Worm (Caenorhabditis elegans) whole organism, L4 larva: ENCODE measurements around the gene vha-18.

Experiments used
- D1046.2 ChIP-seq: fragments of 200-800 bp; sonication (Bioruptor generic); IDR thresholded peaks from 2 replicates; pipeline ENCODE4 v1.3.6; 2022; ENCODE audit warnings: missing genetic modification characterization, missing compliant biosample characterization
- F26F4.8 ChIP-seq: fragments of 200-800 bp; sonication (Bioruptor generic); conservative IDR thresholded peaks from 2 replicates; pipeline ENCODE4 v1.3.6; 2022; ENCODE audit warnings: missing genetic modification characterization, missing compliant biosample characterization
- T20F7.1 ChIP-seq: fragments of 200-800 bp; sonication (Bioruptor generic); optimal IDR thresholded peaks from 2 replicates; lab custom pipeline; 2018; ENCODE audit warnings: mild to moderate bottlenecking, missing genetic modification characterization, missing compliant biosample characterization
- Y48G9A.11 ChIP-seq: fragments of 200-800 bp; sonication (Bioruptor generic); IDR thresholded peaks from 2 replicates; pipeline ENCODE4 v1.3.6; 2022; ENCODE audit warnings: missing genetic modification reagents, missing genetic modification characterization, missing compliant biosample characterization
- aly-2 ChIP-seq: sonication (generic microtip); optimal IDR thresholded peaks from 2 replicates; lab custom pipeline; 2018; ENCODE audit warnings: missing biosample characterization, missing genetic modification characterization
- ama-1 ChIP-seq: fragments of 150-350 bp; optimal IDR thresholded peaks from 2 replicates; lab custom pipeline; 2014; ENCODE audit warnings: inconsistent platforms, mixed read lengths
- arid-1 ChIP-seq: fragments of 200-800 bp; sonication (Bioruptor generic); conservative IDR thresholded peaks from 2 replicates; pipeline ENCODE4 v1.3.6; 2022; ENCODE audit warnings: missing genetic modification reagents, missing genetic modification characterization, missing compliant biosample characterization
- ceh-28 ChIP-seq: fragments of 150-350 bp; optimal IDR thresholded peaks from 2 replicates; lab custom pipeline; 2014; ENCODE audit warnings: missing biosample characterization, missing genetic modification reagents, missing genetic modification characterization
- ceh-32 ChIP-seq: sonication (generic microtip); optimal IDR thresholded peaks from 2 replicates; lab custom pipeline; 2016; ENCODE audit warnings: mild to moderate bottlenecking, missing genetic modification characterization, missing compliant biosample characterization; ENCODE audit not compliant: poor library complexity
- ceh-82 ChIP-seq: sonication (generic microtip); optimal IDR thresholded peaks from 2 replicates; lab custom pipeline; 2017; ENCODE audit warnings: missing biosample characterization, missing genetic modification characterization
- cey-2 ChIP-seq: sonication (generic microtip); optimal IDR thresholded peaks from 3 replicates; lab custom pipeline; 2017; ENCODE audit warnings: missing genetic modification characterization, mild to moderate bottlenecking, missing compliant biosample characterization, antibody characterized with exemption, borderline replicate concordance; ENCODE audit not compliant: insufficient read depth
- daf-12 ChIP-seq: fragments of 150-350 bp; optimal IDR thresholded peaks from 2 replicates; lab custom pipeline; 2014; ENCODE audit warnings: missing biosample characterization, missing genetic modification reagents, missing genetic modification characterization
- daf-16 ChIP-seq, 3 experiments: sonication (generic microtip); optimal IDR thresholded peaks; 2 replicates each; lab custom pipeline; 2016 to 2017; ENCODE audit warnings: missing genetic modification characterization in 3 of 3, missing genetic modification reagents in 3 of 3, mild to moderate bottlenecking in 2 of 3, missing compliant biosample characterization in 2 of 3, missing biosample characterization in 1 of 3, moderate library complexity in 1 of 3
- daf-8 ChIP-seq: fragments of 200-800 bp; sonication (Bioruptor generic); IDR thresholded peaks from 2 replicates; pipeline ENCODE4 v1.3.6; 2022; ENCODE audit warnings: missing genetic modification characterization, missing compliant biosample characterization
- dpl-1 ChIP-seq: fragments of 150-350 bp; optimal IDR thresholded peaks from 2 replicates; lab custom pipeline; 2014; ENCODE audit warnings: missing biosample characterization, missing genetic modification reagents, missing genetic modification characterization
- dve-1 ChIP-seq: sonication (generic microtip); optimal IDR thresholded peaks from 2 replicates; lab custom pipeline; 2017; ENCODE audit warnings: antibody characterized with exemption, mild to moderate bottlenecking, missing genetic modification characterization, missing compliant biosample characterization; ENCODE audit not compliant: insufficient read depth
- egl-27 ChIP-seq: sonication (generic microtip); optimal IDR thresholded peaks from 3 replicates; lab custom pipeline; 2017; ENCODE audit warnings: missing biosample characterization, missing genetic modification reagents, missing genetic modification characterization
- fkh-10 ChIP-seq: fragments of 150-350 bp; optimal IDR thresholded peaks from 2 replicates; lab custom pipeline; 2014; ENCODE audit warnings: missing biosample characterization, missing genetic modification reagents, missing genetic modification characterization
- hlh-30 ChIP-seq: sonication (generic microtip); optimal IDR thresholded peaks from 2 replicates; lab custom pipeline; 2017; ENCODE audit warnings: antibody characterized with exemption, mild to moderate bottlenecking, missing genetic modification characterization, missing compliant biosample characterization; ENCODE audit not compliant: insufficient read depth
- hmg-1.1 ChIP-seq: fragments of 200-800 bp; sonication (Bioruptor generic); IDR thresholded peaks from 2 replicates; pipeline ENCODE4 v1.3.6; 2022; ENCODE audit warnings: missing genetic modification reagents, missing genetic modification characterization, missing compliant biosample characterization
- lim-7 ChIP-seq: fragments of 200-800 bp; sonication (Bioruptor generic); IDR thresholded peaks from 2 replicates; pipeline ENCODE4 v1.3.6; 2022; ENCODE audit warnings: missing genetic modification characterization, missing compliant biosample characterization
- lin-1 ChIP-seq: fragments of 200-800 bp; sonication (Bioruptor generic); IDR thresholded peaks from 2 replicates; pipeline ENCODE4 v1.3.6; 2022; ENCODE audit warnings: missing genetic modification reagents, missing genetic modification characterization, missing compliant biosample characterization
- lin-13 ChIP-seq: fragments of 150-350 bp; optimal IDR thresholded peaks from 2 replicates; lab custom pipeline; 2014; ENCODE audit warnings: missing biosample characterization, missing genetic modification reagents, missing genetic modification characterization
- lin-15B ChIP-seq: fragments of 150-350 bp; sonication (generic microtip); optimal IDR thresholded peaks from 3 replicates; lab custom pipeline; 2014; ENCODE audit warnings: missing biosample characterization, missing genetic modification characterization
- lin-29 ChIP-seq: fragments of 200-800 bp; sonication (Bioruptor generic); IDR thresholded peaks from 2 replicates; pipeline ENCODE4 v1.3.6; 2022; ENCODE audit warnings: missing genetic modification reagents, missing genetic modification characterization, missing compliant biosample characterization
- lin-38 ChIP-seq: fragments of 200-800 bp; sonication (Bioruptor generic); IDR thresholded peaks from 2 replicates; pipeline ENCODE4 v1.3.6; 2022; ENCODE audit warnings: missing genetic modification reagents, missing genetic modification characterization, missing compliant biosample characterization
- lsy-2 ChIP-seq, 2 experiments: fragments of 150-350 bp in 1 of 2; sonication (generic microtip) in 1 of 2; optimal IDR thresholded peaks; 2 replicates each; lab custom pipeline; 2014 to 2017; ENCODE audit warnings: missing biosample characterization in 2 of 2, missing genetic modification characterization in 2 of 2
- mdt-29 ChIP-seq: fragments of 200-800 bp; sonication (Bioruptor generic); IDR thresholded peaks from 2 replicates; pipeline ENCODE4 v1.3.6; 2022; ENCODE audit warnings: missing genetic modification reagents, missing genetic modification characterization, missing compliant biosample characterization
- mep-1 ChIP-seq: fragments of 150-350 bp; sonication (generic microtip); optimal IDR thresholded peaks from 3 replicates; lab custom pipeline; 2014; ENCODE audit warnings: missing biosample characterization, missing genetic modification characterization
- mes-2 ChIP-seq: sonication (generic microtip); optimal IDR thresholded peaks from 2 replicates; lab custom pipeline; 2016; ENCODE audit warnings: missing genotype, mild to moderate bottlenecking, missing genetic modification characterization, missing compliant biosample characterization; ENCODE audit not compliant: poor library complexity, severe bottlenecking
- mxl-2 ChIP-seq: fragments of 200-800 bp; sonication (Bioruptor generic); conservative IDR thresholded peaks from 2 replicates; pipeline ENCODE4 v1.3.6; 2022; ENCODE audit warnings: missing genetic modification reagents, missing genetic modification characterization, missing compliant biosample characterization
- nhr-11 ChIP-seq: fragments of 150-350 bp; optimal IDR thresholded peaks from 2 replicates; lab custom pipeline; 2014; ENCODE audit warnings: missing biosample characterization, missing genetic modification characterization
- nhr-111 ChIP-seq: fragments of 200-800 bp; sonication (Bioruptor generic); optimal IDR thresholded peaks from 2 replicates; lab custom pipeline; 2018; ENCODE audit warnings: mild to moderate bottlenecking, missing genetic modification characterization, missing compliant biosample characterization
- nhr-237 ChIP-seq: sonication (generic microtip); optimal IDR thresholded peaks from 2 replicates; lab custom pipeline; 2017; ENCODE audit warnings: missing biosample characterization, missing genetic modification characterization
- nhr-42 ChIP-seq: fragments of 200-800 bp; sonication (Bioruptor generic); IDR thresholded peaks from 2 replicates; pipeline ENCODE4 v1.3.6; 2022; ENCODE audit warnings: missing genetic modification characterization, missing compliant biosample characterization
- nhr-6 ChIP-seq: fragments of 150-350 bp; optimal IDR thresholded peaks from 2 replicates; lab custom pipeline; 2014; ENCODE audit warnings: missing biosample characterization, missing genetic modification characterization
- nhr-77 ChIP-seq: fragments of 150-350 bp; optimal IDR thresholded peaks from 2 replicates; lab custom pipeline; 2014; ENCODE audit warnings: missing biosample characterization, missing genetic modification characterization
- pha-4 ChIP-seq, 2 experiments: fragments of 150-350 bp in 1 of 2; fragments of 200-800 bp in 1 of 2; sonication (Bioruptor generic) in 1 of 2; IDR thresholded peaks in 1 of 2; optimal IDR thresholded peaks in 1 of 2; 2 replicates each; pipeline versions ENCODE4 v1.3.6 to Lab custom; 2014 to 2022; ENCODE audit warnings: missing genetic modification characterization in 2 of 2, missing genetic modification reagents in 2 of 2, missing biosample characterization in 1 of 2, missing compliant biosample characterization in 1 of 2
- php-3 ChIP-seq: fragments of 200-800 bp; sonication (Bioruptor generic); IDR thresholded peaks from 2 replicates; pipeline ENCODE4 v1.3.6; 2022; ENCODE audit warnings: missing genetic modification reagents, missing genetic modification characterization, missing compliant biosample characterization
- saeg-2 ChIP-seq: fragments of 200-800 bp; sonication (Bioruptor generic); IDR thresholded peaks from 2 replicates; pipeline ENCODE4 v1.3.6; 2022; ENCODE audit warnings: missing genetic modification reagents, missing genetic modification characterization, missing compliant biosample characterization
- snpc-1.2 ChIP-seq: fragments of 200-800 bp; sonication (Bioruptor generic); IDR thresholded peaks from 2 replicates; pipeline ENCODE4 v1.3.6; 2022; ENCODE audit warnings: missing genetic modification reagents, missing genetic modification characterization, missing compliant biosample characterization
- snpc-4 ChIP-seq: fragments of 150-350 bp; optimal IDR thresholded peaks from 2 replicates; lab custom pipeline; 2014; ENCODE audit warnings: missing biosample characterization, missing genetic modification characterization
- spr-1 ChIP-seq: sonication (generic microtip); optimal IDR thresholded peaks from 2 replicates; lab custom pipeline; 2016; ENCODE audit warnings: mild to moderate bottlenecking, missing genetic modification characterization, missing compliant biosample characterization
- tra-1 ChIP-seq: fragments of 200-800 bp; sonication (Bioruptor generic); IDR thresholded peaks from 2 replicates; pipeline ENCODE4 v1.3.6; 2022; ENCODE audit warnings: missing genetic modification reagents, missing genetic modification characterization, missing compliant biosample characterization
- unc-130 ChIP-seq: sonication (generic microtip); optimal IDR thresholded peaks from 2 replicates; lab custom pipeline; 2016; ENCODE audit warnings: missing genetic modification reagents, missing genetic modification characterization, missing compliant biosample characterization
- unc-39 ChIP-seq: sonication (generic microtip); optimal IDR thresholded peaks from 2 replicates; lab custom pipeline; 2017; ENCODE audit warnings: missing biosample characterization, missing genetic modification characterization
- vab-7 ChIP-seq: fragments of 200-800 bp; sonication (Bioruptor generic); IDR thresholded peaks from 2 replicates; pipeline ENCODE4 v1.3.6; 2022; ENCODE audit warnings: missing genetic modification reagents, missing genetic modification characterization, missing compliant biosample characterization
- zfp-3 ChIP-seq: fragments of 200-800 bp; sonication (Bioruptor generic); conservative IDR thresholded peaks from 2 replicates; pipeline ENCODE4 v1.3.6; 2022; ENCODE audit warnings: missing genetic modification reagents, missing genetic modification characterization, missing compliant biosample characterization

The vha-18 gene

DNA sequence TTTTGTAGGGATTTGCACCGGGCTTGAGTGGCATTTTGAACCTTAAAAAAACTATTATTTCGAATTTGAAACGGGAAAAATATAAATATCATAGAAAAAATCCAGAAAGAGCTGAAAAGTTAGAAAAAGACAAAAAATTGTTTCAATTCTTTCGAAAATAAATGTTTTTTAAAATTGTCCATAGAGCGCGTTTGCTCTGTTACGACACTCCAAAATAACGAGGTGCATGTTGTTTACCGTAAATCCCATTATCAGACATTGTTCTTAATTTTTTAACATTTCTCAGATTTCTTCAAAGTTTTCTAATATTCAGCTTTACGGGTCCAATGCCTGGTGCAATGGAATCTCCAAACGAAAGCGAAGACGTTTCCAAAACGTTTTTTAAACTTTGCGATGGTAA is 48.8 kb upstream of the vha-18 start, which contains the start of the genes dnj-22 and natc-1 (continued):
- TF ChIP-seq T20F7.1 (GFP tag; lab: Kevin White, UChicago) = peak; percentile 98
- TF ChIP-seq lin-1 (GFP tag; lab: Robert Waterston, UW) = no peak
- no peak for TF ChIP-seq unc-39 (tag; lab: Kevin White, UChicago)
- TF ChIP-seq F26F4.8 (GFP tag; lab: Robert Waterston, UW) = no peak
- peak; percentile 65 for TF ChIP-seq nhr-11 (tag; lab: Kevin White, UChicago)
- peak; percentile 63 for TF ChIP-seq hmg-1.1 (GFP tag; lab: Robert Waterston, UW)
- peak; percentile 72 for TF ChIP-seq dpl-1 (GFP tag; lab: Kevin White, UChicago)
- peak; percentile 4 for TF ChIP-seq unc-130 (GFP tag; lab: Kevin White, UChicago)
- no peak for TF ChIP-seq php-3 (GFP tag; lab: Robert Waterston, UW)
- TF ChIP-seq Y48G9A.11 = peak; percentile 98
- TF ChIP-seq fkh-10 = peak; percentile 76
- TF ChIP-seq nhr-237 = no peak
- no peak for TF ChIP-seq arid-1 (GFP tag; lab: Robert Waterston, UW)
- TF ChIP-seq nhr-6 (tag; lab: Kevin White, UChicago) = peak; percentile 59
- peak; percentile 63 for TF ChIP-seq ama-1 (lab: Kevin White, UChicago)
- peak; percentile 87 for TF ChIP-seq dve-1
- TF ChIP-seq mep-1 (tag; lab: Kevin White, UChicago) = peak; percentile 77
- TF ChIP-seq lim-7 (GFP tag; lab: Robert Waterston, UW) = no peak
- TF ChIP-seq tra-1 (GFP tag; lab: Robert Waterston, UW) = no peak
- TF ChIP-seq, all 104 proteins: peak for 27

ce11 chrV:8460800-8461199 is 47.5 kb upstream of the vha-18 start:
- TF ChIP-seq saeg-2 (GFP tag; lab: Robert Waterston, UW) (no peak), lin-15B (no peak), dpl-1 (GFP tag; lab: Kevin White, UChicago) (no peak), hlh-30 (tag; lab: Kevin White, UChicago) (peak; percentile 55), cey-2 (tag; lab: Kevin White, UChicago) (no peak), vab-7 (GFP tag; lab: Robert Waterston, UW) (no peak), snpc-1.2 (GFP tag; lab: Robert Waterston, UW) (no peak), spr-1 (tag; lab: Kevin White, UChicago) (no peak), ceh-82 (tag; lab: Kevin White, UChicago) (no peak), unc-130 (GFP tag; lab: Kevin White, UChicago) (no peak), daf-8 (GFP tag; lab: Robert Waterston, UW) (no peak), nhr-77 (tag; lab: Kevin White, UChicago) (no peak), mdt-29 (GFP tag; lab: Robert Waterston, UW) (no peak), daf-16 (GFP tag; optimal IDR thresholded peaks at IDR 0.05; lab: Kevin White, UChicago) (no peak), daf-16 (tag; optimal IDR thresholded peaks at IDR 0.05; lab: Kevin White, UChicago) (no peak), zfp-3 (GFP tag; lab: Robert Waterston, UW) (no peak), lin-38 (peak; percentile 54), nhr-111 (no peak), dve-1 (peak; percentile 8), lin-13 (GFP tag; lab: Kevin White, UChicago) (no peak), pha-4 (GFP tag; IDR thresholded peaks at IDR 0.05; lab: Robert Waterston, UW) (no peak), pha-4 (tag; optimal IDR thresholded peaks at IDR 0.05; lab: Kevin White, UChicago) (no peak), daf-12 (tag; lab: Kevin White, UChicago) (no peak), nhr-42 (GFP tag; lab: Robert Waterston, UW) (no peak), mes-2 (peak; percentile 28), egl-27 (tag; lab: Kevin White, UChicago) (no peak), hmg-1.1 (GFP tag; lab: Robert Waterston, UW) (no peak), D1046.2 (no peak), nhr-11 (tag; lab: Kevin White, UChicago) (no peak), ceh-32 (tag; lab: Kevin White, UChicago) (no peak), ceh-28 (tag; lab: Kevin White, UChicago) (no peak), lsy-2 (tag; optimal IDR thresholded peaks at IDR 0.05; lab: Kevin White, UChicago) (peak in 1 of 2 experiments; percentile 17), aly-2 (tag; lab: Kevin White, UChicago) (no peak), mxl-2 (no peak), nhr-237 (no peak), snpc-4 (tag; lab: Kevin White, UChicago) (no peak), lin-29 (GFP tag; lab: Robert Waterston, UW) (no peak), mep-1 (tag; lab: Kevin White, UChicago) (peak; percentile 15)
